Worm (Caenorhabditis elegans) whole organism, mixed stage, embryonic: Measurements from ENCODE around the gene gdi-1.

Experiments used
- blmp-1 ChIP-seq: fragments of 150-350 bp; optimal IDR thresholded peaks from 2 replicates; lab custom pipeline; 2014; ENCODE audit warnings: missing biosample characterization, missing genetic modification characterization
- mep-1 ChIP-seq: fragments of 150-350 bp; optimal IDR thresholded peaks from 2 replicates; lab custom pipeline; 2017; ENCODE audit warnings: missing biosample characterization, missing genetic modification reagents, missing genetic modification characterization, inconsistent platforms
- nhr-237 ChIP-seq: fragments of 150-350 bp; optimal IDR thresholded peaks from 2 replicates; lab custom pipeline; 2014; ENCODE audit warnings: missing biosample characterization, missing genetic modification characterization
- nhr-28 ChIP-seq: fragments of 150-350 bp; optimal IDR thresholded peaks from 2 replicates; lab custom pipeline; 2014; ENCODE audit warnings: missing biosample characterization, missing genetic modification characterization
- sem-2 ChIP-seq: fragments of 200-800 bp; sonication (Bioruptor generic); optimal IDR thresholded peaks from 2 replicates; lab custom pipeline; 2018; ENCODE audit warnings: mild to moderate bottlenecking, missing genetic modification characterization, missing compliant biosample characterization
- unc-120 ChIP-seq: sonication (generic microtip); optimal IDR thresholded peaks from 2 replicates; lab custom pipeline; 2017; ENCODE audit warnings: missing genetic modification characterization, missing compliant biosample characterization; ENCODE audit not compliant: poor library complexity, severe bottlenecking
- unc-39 ChIP-seq: fragments of 150-350 bp; optimal IDR thresholded peaks from 2 replicates; lab custom pipeline; 2014; ENCODE audit warnings: missing biosample characterization, missing genetic modification characterization
- unc-62 ChIP-seq: fragments of 150-350 bp; optimal IDR thresholded peaks from 2 replicates; lab custom pipeline; 2014; ENCODE audit warnings: missing biosample characterization, missing genetic modification reagents, missing genetic modification characterization

ce11 chrIV:14766382-14766781 is 26.3 kb downstream of the gdi-1 start, which contains the start of gene vti-1:
- TF ChIP-seq mep-1 (tag; lab: Kevin White, UChicago): no peak
- no peak for TF ChIP-seq nhr-237 (tag; lab: Kevin White, UChicago)
- no peak for TF ChIP-seq blmp-1 (tag; lab: Kevin White, UChicago)
- TF ChIP-seq unc-120: no peak
- TF ChIP-seq sem-2 (GFP tag; lab: Kevin White, UChicago): no peak
- no peak for TF ChIP-seq unc-39 (tag; lab: Kevin White, UChicago)
- no peak for TF ChIP-seq nhr-28 (tag; lab: Kevin White, UChicago)
- no peak for TF ChIP-seq unc-62 (GFP tag; lab: Kevin White, UChicago)
